Fruit fly (Drosophila melanogaster) whole organism, prepupa: ENCODE measurements around the gene Secp43.

ENCODE experiments used
- CG11762 ChIP-seq: fragments of 200-800 bp; sonication (Bioruptor generic); optimal IDR thresholded peaks from 3 replicates; lab custom pipeline; 2016; ENCODE audit warnings: missing biosample characterization, missing genetic modification characterization; ENCODE audit not compliant: insufficient read depth
- CG15336 ChIP-seq: fragments of 200-800 bp; sonication (Bioruptor generic); IDR thresholded peaks from 2 replicates; pipeline ENCODE4 v1.3.6; 2022; ENCODE audit warnings: missing biosample characterization, missing genetic modification characterization
- CG32006 ChIP-seq: fragments of 200-800 bp; sonication (Bioruptor generic); optimal IDR thresholded peaks from 3 replicates; lab custom pipeline; 2017; ENCODE audit warnings: missing biosample characterization, mild to moderate bottlenecking, missing genetic modification characterization
- Hr4 ChIP-seq: fragments of 200-800 bp; sonication (Bioruptor generic); optimal IDR thresholded peaks from 3 replicates; lab custom pipeline; 2016; ENCODE audit warnings: missing biosample characterization, missing genetic modification characterization
- Met ChIP-seq: fragments of 200-800 bp; sonication (Bioruptor generic); optimal IDR thresholded peaks from 3 replicates; lab custom pipeline; 2016; ENCODE audit warnings: missing biosample characterization, missing genetic modification characterization
- Sox102F ChIP-seq: fragments of 200-800 bp; sonication (Bioruptor generic); optimal IDR thresholded peaks from 2 replicates; lab custom pipeline; 2016; ENCODE audit warnings: missing biosample characterization, mild to moderate bottlenecking, missing genetic modification characterization
- fd59A ChIP-seq: fragments of 200-800 bp; sonication (Bioruptor generic); optimal IDR thresholded peaks from 2 replicates; lab custom pipeline; 2017; ENCODE audit warnings: missing biosample characterization, mild to moderate bottlenecking, missing genetic modification characterization, missing genetic modification reagents
- lz ChIP-seq: fragments of 200-800 bp; sonication (Bioruptor generic); optimal IDR thresholded peaks from 3 replicates; lab custom pipeline; 2016; ENCODE audit warnings: missing biosample characterization, missing genetic modification characterization
- pdm3 ChIP-seq: fragments of 200-800 bp; sonication (Bioruptor generic); optimal IDR thresholded peaks from 3 replicates; lab custom pipeline; 2016; ENCODE audit warnings: missing biosample characterization, missing genetic modification characterization

DNA sequence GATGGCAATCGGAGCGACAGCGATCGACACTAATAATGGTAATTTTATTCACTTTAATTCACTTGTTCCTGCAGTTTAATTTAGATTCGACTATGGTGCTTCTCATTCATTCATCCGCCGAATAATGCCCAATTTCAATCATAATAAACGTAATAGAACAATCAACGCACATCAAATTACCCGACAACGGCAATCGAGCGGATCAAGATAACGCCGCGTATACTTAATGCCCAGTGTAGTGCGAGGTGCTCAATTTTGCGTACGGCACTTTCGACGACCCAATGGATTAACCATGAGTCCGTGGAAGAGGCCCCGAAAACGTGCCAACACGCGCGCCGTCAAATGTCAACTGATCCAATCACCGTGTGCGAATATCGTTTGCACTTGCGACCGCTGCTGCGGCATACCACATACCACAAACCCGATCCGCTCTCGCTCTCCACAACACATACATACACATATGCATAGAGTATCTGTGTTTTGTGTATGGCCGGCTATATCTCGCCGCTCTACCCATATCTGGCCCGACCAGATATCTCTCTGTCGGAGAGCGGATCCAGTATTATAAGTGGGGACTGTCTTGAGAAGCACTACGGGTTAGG lies 22.5 kb upstream of the Secp43 start, which contains the start of gene ine:
- no peak; the same call in 1 of the 2 replicates for TF ChIP-seq CG15336 (GFP tag; lab: Robert Waterston, UW)
- TF ChIP-seq pdm3 = no peak
- TF ChIP-seq lz = no peak
- TF ChIP-seq Met (GFP tag; lab: Kevin White, UChicago) = no peak
- TF ChIP-seq CG11762 = no peak
- TF ChIP-seq Sox102F (GFP tag; lab: Kevin White, UChicago) = no peak
- no peak for TF ChIP-seq Hr4
- no peak for TF ChIP-seq CG32006 (GFP tag; lab: Kevin White, UChicago)
- TF ChIP-seq fd59A (GFP tag; lab: Kevin White, UChicago) = no peak
